Fruit fly (Drosophila melanogaster) Kc167 (cell line): ENCODE results near the gene Arp10.

Source experiments
- Sin3A ChIP-seq: fragments of >200 bp; optimal IDR thresholded peaks from 2 replicates; lab custom pipeline; 2018; ENCODE audit warnings: missing external identifiers
- insv ChIP-seq: fragments of >200 bp; optimal IDR thresholded peaks from 3 replicates; lab custom pipeline; 2018; ENCODE audit warnings: missing external identifiers
- psq ChIP-seq: fragments of >200 bp; optimal IDR thresholded peaks from 2 replicates; lab custom pipeline; 2017; ENCODE audit warnings: missing external identifiers
- ttk ChIP-seq: sonication (Bioruptor generic); optimal IDR thresholded peaks from 2 replicates; lab custom pipeline; 2017; ENCODE audit warnings: missing external identifiers

- TF ChIP-seq insv (lab: Kevin White, UChicago) (no peak), psq (lab: Kevin White, UChicago) (no peak), Sin3A (lab: Kevin White, UChicago) (no peak), ttk (no peak)
These were observed 18.1 kb upstream of the Arp10 start, which contains the start of the genes CG14223 and Ssu72 for dm6 chrX:19663859-19664728.
